Fruit fly (Drosophila melanogaster) ovary, adult (tissue): ENCODE data around the gene ppk26.

Experiments used
- CG17801 ChIP-seq: fragments of 200-800 bp; optimal IDR thresholded peaks from 2 replicates; lab custom pipeline; 2019; ENCODE audit warnings: missing biosample characterization, mild to moderate bottlenecking, missing genetic modification characterization, moderate library complexity; ENCODE audit not compliant: partially characterized antibody

Gene ppk26

DNA sequence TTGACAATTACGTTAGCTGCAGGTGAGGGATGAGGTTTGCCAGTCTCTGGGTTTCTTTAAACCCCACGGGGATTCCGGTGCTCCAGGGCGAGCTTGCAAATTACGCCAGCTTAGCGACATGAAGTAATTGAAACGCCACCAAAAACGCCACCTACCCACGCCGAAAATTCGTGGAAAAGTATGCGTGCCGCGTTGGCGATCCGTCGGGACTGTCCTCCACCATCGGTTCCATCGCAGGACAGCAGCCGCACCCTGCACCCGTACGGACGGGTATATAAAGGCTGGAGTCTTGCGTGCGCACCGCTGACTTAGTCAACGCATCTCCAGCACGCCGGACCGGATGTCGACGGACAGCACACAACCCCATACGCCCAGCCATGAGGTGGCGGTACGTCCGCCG is at the start of gene ppk26:
Gene ppk26, plus strand, starts transcription at position 301 of the 400 bp plus-strand sequence.
- no peak for TF ChIP-seq CG17801

DNA sequence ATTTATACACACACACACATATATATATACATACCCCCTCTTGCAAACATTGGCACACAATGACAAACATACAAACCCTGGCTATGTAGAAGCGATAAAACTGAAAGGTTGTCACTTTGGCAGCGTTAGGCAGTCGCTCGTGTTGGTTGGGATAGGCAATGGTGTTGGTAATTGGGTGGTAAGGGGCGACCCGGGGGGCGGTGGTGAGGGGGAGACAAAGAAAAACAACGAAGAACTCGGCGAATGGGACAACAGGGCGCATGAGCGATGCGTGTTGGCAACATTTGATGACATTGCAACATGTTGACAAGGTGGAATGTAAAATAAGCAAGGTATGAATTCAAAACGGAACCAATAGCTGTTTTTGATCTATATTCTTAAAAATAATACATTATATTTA is 33.4 kb upstream of the ppk26 start:
- no peak for TF ChIP-seq CG17801

DNA sequence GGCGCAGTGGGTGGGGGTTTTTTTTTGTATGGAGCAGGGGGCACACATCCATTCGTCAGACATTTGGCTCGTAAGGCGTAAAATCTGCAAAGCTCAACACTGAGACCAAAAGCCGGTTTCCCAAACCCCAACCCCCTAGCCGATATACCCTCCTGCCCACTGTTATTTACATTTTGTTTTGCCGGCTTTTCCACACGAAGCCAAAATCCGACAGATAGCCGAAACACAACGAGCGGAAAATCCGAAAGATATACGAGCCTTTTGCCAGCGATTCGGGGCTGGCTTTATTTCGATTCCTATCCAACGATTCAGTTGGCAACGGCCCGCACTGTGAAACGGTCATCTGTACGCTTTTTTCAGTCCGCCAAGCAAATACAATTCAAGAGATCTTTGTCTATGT is 32.4 kb upstream of the ppk26 start, which contains the start of gene CG42458:
Gene CG42458, plus strand, starts transcription at position 311 of the 400 bp plus-strand sequence.
- TF ChIP-seq CG17801: no peak

DNA sequence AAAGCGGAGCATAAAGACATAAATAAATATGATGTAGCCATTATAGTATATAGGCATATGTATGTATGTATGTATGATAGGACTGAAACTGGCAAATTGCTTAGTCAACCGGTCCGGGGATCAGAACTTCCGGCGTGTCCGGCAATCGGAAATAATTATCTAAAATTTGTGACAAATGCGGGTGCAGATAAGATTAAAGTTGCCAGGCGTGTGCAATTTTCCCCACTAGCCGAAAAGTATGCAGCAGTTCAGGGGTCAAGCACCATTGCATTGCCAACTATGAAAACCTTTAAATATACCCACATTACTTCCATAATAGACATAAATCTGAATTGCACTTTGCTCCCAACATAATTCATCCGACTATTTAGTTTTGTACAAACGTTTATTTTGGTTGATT is 23.7 kb upstream of the ppk26 start:
- TF ChIP-seq CG17801: no peak

DNA sequence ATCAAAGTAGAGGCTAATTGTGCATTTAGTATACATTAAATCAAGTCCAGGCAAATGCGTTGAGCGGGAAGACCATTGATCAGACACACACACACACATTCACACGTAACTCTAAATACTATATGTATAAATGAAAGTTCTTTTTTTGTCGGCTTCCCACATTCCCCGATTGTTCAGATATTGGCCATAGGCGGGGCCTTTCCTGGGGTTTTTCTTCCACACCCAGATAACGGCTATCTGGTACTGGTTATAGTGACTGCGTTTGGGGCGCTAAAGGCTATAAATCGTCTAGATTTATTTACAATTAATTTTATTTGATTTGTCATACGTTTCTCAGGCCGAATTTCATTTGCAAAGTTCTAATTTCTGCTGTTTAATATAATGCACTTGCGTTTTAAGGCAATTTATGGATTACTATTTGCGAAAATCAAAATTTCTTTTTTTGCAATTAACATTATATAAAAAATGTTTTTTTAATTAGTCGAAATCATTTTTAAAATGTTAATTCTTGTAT is 23.1 kb upstream of the ppk26 start:
- TF ChIP-seq CG17801: no peak

DNA sequence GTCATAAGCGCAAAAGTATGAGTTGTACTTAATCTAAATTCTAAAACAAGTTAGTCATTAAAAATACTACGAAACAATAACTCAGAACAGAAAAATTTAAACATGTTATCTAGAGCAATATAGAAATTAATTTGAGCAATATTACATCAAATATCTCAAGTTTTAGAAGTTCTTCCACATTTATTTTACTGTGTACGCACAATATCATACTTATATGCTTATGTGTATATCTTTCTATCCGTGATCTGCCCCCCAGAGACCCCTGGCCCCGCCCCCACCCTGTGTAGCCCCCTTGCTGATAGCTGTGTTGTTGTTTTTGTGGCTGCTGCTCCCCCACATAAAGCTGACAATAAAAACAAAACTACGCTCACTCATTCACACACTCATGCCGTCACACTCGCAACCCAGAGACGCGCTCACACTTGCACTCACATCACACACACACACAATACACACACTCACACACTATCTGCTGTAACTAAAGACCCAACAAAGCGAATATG is 22.6 kb upstream of the ppk26 start:
- TF ChIP-seq CG17801: peak; percentile 49

DNA sequence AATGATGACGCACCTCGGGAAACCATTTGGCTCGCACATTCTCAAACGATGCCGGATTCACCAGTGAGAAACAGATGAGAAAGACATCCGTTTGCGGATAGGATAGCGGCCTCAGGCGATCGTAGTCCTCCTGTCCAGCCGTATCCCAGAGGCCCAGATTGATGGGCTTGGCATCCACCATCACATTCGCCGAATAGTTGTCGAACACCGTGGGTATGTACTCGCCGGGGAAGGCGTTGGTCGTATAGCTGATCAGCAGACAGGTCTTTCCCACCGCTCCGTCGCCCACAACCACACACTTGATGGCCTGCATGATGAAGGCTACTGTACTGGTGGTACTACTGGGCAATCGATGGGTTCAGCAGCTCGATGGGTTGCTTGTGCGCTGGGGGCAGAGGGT is 21.8 kb upstream of the ppk26 start:
- no peak for TF ChIP-seq CG17801

DNA sequence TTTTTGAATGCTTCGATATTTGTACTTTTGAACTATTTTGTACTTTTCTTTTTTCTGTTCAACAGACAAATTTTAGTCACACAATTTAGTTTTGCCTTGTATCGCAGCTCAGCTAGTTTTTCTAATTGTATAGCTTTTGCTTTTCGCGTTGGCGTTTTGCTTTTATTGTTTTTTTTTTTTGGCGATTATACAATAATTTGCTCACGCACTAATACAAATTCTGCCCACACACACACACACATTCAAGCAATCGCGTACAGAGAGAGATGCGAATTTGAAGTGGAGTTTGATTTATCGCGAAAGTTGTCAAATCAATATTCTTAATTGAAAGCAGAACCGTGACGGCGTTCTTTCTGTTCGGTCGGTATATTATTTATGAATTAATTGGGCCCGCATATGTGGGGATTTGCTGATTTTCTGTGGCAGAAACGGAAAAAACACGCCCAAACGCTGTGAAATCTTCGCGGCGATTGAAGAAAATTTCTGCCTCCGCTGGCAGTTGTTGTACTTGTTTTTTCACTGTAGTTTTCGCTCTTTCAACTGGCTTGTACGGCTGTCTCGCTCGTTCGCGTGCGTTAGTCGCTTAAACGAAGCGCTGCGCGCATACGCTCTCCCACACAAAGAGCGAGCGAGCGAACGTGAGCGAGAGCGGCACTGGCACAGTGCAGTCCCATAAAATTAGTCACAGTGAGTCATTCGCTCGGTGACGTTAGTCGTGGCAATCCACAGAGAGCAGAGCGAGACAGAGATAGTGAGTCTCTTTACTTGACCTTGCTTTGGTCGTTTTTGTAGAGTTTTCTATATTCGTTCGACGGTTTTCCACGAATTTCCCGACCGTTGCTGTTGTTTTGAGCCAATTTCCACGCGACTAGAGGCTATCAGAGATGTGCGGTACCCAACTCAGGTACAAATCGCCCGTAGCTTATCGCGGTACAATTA is 21.0 kb upstream of the ppk26 start, which contains the start of gene Rac2:
Gene Rac2, minus strand, starts transcription at position 476 of the 939 bp plus-strand sequence.
- TF ChIP-seq CG17801: peak; percentile 46

DNA sequence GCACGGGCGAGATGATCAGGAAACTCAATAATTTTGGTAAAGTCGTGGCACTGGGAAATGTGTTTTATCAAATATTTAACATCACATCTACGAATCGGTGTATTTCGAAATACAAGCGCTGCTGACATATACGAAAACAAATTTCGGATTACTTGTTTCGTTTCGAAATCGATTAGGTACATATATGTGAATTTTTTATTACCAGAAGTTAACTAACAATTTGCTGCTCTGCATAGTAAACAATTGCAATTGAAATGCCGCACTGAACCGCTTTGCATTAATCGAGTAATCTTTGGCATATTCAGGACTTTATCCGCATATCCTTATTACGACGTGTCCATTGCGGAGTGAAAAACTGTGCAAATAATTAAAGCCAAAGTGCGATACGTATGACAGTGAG is 18.6 kb upstream of the ppk26 start, which contains the start of gene CG14835:
Gene CG14835, minus strand, starts transcription at position 101 of the 400 bp plus-strand sequence.
- TF ChIP-seq CG17801: no peak

DNA sequence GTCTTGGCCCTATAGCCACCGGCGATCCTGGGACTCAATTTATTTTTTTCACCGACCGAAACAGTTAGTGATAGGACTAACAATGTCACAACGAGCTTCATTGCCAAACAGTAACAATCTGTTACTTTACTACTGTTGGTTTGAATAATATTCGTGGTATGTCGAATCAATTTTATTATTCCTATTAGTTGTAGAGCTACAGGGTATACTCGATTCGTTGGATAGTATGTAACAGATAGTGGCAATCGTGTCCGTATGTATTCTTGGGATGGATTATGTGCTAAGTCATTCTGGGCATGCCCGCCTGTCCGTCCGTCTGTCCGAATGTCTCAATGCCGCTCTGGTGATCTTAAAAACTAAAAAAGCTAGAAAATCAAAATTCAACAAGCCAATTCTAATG is 16.6 kb upstream of the ppk26 start, which contains the start of gene sphinx1:
Gene sphinx1, minus strand, starts transcription at position 101 of the 400 bp plus-strand sequence.
- no peak for TF ChIP-seq CG17801

DNA sequence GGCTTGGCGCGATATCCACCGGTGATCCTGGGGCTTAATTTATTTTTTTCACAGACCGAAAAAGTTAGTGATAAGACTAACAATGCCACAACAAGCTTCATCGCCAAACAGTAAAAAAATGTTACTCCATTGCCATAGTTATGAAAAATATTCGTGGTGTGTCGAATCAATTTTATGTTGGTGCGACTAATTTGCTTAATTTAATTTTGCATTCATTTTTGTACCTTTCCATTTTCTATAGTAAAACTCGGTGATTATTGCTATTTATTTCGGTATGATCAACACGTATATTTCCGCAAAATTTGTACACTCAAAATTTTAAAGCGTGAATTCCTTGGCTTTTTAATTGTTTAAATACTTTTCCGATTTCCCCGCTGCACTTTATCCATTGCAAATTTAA is 15.3 kb upstream of the ppk26 start, which contains the start of gene sphinx2:
Gene sphinx2, minus strand, starts transcription at position 101 of the 400 bp plus-strand sequence.
- no peak for TF ChIP-seq CG17801

DNA sequence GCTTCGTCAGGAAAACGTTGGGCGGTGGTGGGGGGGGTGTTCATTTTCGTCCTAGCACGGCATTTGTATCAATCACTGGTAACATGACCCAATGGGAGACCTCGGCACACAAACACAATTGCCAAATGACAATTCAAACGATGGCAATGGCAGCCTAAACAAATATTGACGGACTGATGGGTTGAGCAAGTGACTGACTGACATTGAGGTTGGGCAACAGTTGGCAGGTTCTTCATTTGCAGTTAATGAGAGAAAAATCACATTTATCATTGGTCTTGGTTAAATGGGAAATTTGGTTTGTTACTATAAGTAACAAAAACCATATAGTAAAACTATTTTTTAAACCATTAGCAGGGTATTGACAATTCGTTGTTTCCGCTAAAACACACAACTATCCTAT is 6.9 kb upstream of the ppk26 start:
- no peak for TF ChIP-seq CG17801

DNA sequence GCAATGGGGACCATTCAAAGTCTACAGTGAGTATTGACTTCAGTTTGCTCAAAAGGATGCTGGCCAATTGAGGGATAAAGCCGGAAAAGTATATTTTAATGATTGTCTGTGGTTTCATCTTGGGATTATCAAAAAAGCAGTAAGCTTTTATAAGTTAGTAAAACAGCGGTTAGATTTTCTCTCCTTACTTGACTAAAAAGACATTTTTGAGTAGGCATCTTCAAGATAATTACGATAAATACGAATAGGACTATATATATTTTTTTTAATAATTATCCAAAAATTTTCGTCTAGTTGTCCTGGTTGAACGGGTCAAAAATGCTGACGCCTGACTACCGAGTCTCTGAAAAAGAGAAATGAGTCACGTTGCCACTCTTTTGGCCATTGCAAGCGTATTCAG is 5.4 kb upstream of the ppk26 start, which contains the start of gene CG33278:
Gene CG33278, plus strand, starts transcription at position 301 of the 400 bp plus-strand sequence.
- TF ChIP-seq CG17801: no peak

DNA sequence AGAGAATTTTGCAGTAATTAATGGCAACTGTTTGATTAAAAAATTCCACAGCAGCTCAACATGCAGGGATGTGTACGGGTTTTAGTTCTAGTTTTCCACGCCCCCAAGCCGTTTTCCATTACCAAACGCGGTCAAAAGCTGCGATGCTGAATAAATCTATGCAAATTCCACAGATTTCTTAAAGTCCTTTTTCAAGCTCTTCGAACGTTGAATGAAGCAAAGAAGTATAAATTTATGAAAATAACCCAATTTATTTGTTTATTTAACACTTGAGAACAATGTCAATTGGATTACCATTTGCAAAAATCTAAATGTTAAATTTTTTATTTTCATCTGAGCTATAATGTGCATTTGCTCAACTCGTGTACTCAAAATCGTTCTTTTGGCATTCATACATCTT is 9.3 kb downstream of the ppk26 start, which contains the start of the genes CG42660, CG42661 and Tsp66A:
Gene CG42660, plus strand, starts transcription at position 301 of the 400 bp plus-strand sequence.
Gene CG42661, plus strand, starts transcription at position 301 of the 400 bp plus-strand sequence.
Gene Tsp66A, plus strand, starts transcription at position 301 of the 400 bp plus-strand sequence.
- no peak for TF ChIP-seq CG17801

DNA sequence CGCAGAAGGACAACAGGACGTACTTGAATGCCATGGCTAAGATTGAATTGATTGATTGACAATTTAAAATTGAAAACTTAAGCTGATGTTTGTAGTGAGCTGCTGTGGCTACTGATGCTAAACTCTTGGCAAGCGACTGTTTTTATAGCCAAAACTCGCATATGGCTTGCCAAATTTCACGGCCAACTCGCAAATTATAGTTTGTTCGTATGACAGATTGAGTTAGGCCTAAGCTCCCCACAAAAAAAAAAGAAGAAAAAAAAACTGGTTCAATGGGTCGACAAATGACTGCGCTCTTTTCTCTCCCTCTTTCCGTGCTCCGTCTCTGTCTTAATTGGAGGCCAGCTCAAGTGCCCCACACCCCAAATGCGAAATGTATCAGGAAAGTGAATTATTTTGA is 14.3 kb downstream of the ppk26 start, which contains the start of gene CG8543:
Gene CG8543, minus strand, starts transcription at position 101 of the 400 bp plus-strand sequence.
- TF ChIP-seq CG17801: no peak

DNA sequence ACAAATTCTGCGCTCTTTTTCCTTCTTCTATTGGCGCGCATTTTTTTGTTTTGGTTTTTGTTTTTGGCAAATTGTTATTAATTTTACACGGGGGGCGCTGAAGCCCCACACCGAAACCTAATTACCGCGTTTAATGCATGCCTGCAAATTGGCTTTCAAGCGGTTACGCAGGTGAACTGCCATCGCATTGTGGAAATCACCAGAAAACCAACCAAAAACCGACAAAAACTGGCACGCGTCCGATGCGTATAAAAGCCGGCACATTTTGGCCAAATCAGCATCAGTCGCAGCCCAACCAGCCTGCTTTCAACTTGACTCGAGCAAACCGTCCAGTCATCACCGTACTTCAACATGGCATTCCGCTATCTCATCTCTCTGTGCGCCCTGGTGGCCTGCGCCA is 15.3 kb downstream of the ppk26 start, which contains the start of gene CG8541:
Gene CG8541, plus strand, starts transcription at position 301 of the 400 bp plus-strand sequence.
- no peak for TF ChIP-seq CG17801

DNA sequence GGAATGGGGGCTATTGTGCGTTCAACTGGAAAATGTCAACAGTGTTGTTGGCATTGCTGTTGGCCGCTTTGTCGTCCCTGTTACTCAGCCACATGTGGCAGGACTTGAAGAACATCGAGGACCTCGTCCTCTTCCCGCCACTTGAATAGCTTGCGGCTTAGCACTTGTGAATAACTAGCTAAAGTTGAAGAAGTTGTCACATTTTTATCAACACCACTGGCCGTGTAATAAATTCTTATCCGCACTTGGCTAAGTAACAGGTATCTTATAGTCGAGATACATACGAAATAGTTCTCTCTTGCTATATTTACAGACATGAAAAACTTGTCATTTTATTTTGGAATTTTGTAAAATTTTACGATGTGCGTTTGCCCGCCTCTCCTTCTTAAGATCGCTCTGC is 19.3 kb downstream of the ppk26 start, which contains the start of gene CG43292:
Gene CG43292, plus strand, starts transcription at position 301 of the 400 bp plus-strand sequence.
- TF ChIP-seq CG17801: no peak
